Fruit fly (Drosophila melanogaster): Measurements from ENCODE around the gene CG12983.

DNA sequence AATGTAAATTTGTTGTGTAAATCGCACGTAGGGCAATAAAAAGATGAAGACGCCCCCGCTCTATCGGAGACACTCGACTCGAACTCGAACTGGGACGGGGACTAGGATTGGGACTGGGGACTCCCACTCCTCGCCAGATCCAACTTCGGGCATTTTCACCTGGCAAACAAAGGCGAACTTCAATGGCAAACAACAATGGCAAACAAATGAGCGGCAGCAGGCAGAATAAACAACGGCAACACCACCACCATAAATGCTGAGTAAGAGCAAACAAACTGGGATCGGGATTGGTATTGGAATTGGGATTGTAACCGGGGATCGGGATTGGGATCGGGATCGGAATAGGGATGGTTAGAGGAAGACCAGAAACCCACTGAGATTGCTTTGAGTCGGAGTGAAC lies 22.4 kb downstream of the CG12983 start:
- TF ChIP-seq CTCF (optimal IDR thresholded peaks at IDR 0.05) (no peak), CG8478 (optimal IDR thresholded peaks at IDR 0.05) (no peak)
